Fruit fly (Drosophila melanogaster) Kc167 (cell line): ENCODE data around the gene CG5043.

Source experiments
- Myc ChIP-seq: fragments of >200 bp; optimal IDR thresholded peaks from 2 replicates; lab custom pipeline; 2017; ENCODE audit warnings: missing external identifiers
- Sin3A ChIP-seq: fragments of >200 bp; optimal IDR thresholded peaks from 2 replicates; lab custom pipeline; 2018; ENCODE audit warnings: missing external identifiers
- h ChIP-seq: fragments of >200 bp; optimal IDR thresholded peaks from 3 replicates; lab custom pipeline; 2018; ENCODE audit warnings: missing external identifiers
- insv ChIP-seq: fragments of >200 bp; optimal IDR thresholded peaks from 3 replicates; lab custom pipeline; 2018; ENCODE audit warnings: missing external identifiers
- psq ChIP-seq: fragments of >200 bp; optimal IDR thresholded peaks from 2 replicates; lab custom pipeline; 2017; ENCODE audit warnings: missing external identifiers
- ttk ChIP-seq: sonication (Bioruptor generic); optimal IDR thresholded peaks from 2 replicates; lab custom pipeline; 2017; ENCODE audit warnings: missing external identifiers

CG5043 gene

dm6 chr2L:17422089-17422488, 11.6 kb upstream of the CG5043 start:
- TF ChIP-seq ttk (lab: Kevin White, UChicago) (no peak), insv (lab: Kevin White, UChicago) (no peak), Sin3A (lab: Kevin White, UChicago) (no peak), h (no peak), psq (lab: Kevin White, UChicago) (no peak), Myc (lab: Kevin White, UChicago) (no peak)

- TF ChIP-seq h (no peak), psq (lab: Kevin White, UChicago) (no peak), insv (lab: Kevin White, UChicago) (no peak), Sin3A (lab: Kevin White, UChicago) (no peak), ttk (lab: Kevin White, UChicago) (no peak), Myc (lab: Kevin White, UChicago) (no peak)
These were observed 8.7 kb upstream of the CG5043 start for dm6 chr2L:17425005-17425404.

DNA sequence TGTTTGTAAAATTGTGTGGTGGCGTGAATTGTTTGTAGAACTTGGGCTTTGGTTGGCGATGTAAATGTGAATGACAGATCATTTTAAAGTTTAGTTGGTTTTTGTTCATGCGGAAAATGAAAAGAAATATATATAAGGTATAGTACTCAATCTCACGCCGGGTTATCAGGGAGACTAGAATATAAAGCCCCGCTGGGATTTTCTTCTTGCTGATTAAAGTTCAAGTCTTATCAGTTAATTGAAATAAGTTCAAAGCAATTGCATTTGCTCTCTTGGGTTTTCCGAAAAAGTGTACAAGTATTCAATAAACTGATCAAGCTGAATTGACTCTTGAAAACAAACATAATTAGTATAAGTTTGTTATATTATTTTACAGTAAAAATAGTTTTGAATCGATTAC, 8.2 kb upstream of the CG5043 start:
- TF ChIP-seq psq (lab: Kevin White, UChicago): no peak
- no peak for TF ChIP-seq ttk (lab: Kevin White, UChicago)

dm6 chr2L:17427187-17427586, 6.5 kb upstream of the CG5043 start:
- no peak for TF ChIP-seq insv (lab: Kevin White, UChicago)
- no peak for TF ChIP-seq Sin3A (lab: Kevin White, UChicago)
- TF ChIP-seq psq (lab: Kevin White, UChicago): no peak
- no peak for TF ChIP-seq ttk (lab: Kevin White, UChicago)
- TF ChIP-seq Myc (lab: Kevin White, UChicago): no peak
- TF ChIP-seq h: no peak

DNA sequence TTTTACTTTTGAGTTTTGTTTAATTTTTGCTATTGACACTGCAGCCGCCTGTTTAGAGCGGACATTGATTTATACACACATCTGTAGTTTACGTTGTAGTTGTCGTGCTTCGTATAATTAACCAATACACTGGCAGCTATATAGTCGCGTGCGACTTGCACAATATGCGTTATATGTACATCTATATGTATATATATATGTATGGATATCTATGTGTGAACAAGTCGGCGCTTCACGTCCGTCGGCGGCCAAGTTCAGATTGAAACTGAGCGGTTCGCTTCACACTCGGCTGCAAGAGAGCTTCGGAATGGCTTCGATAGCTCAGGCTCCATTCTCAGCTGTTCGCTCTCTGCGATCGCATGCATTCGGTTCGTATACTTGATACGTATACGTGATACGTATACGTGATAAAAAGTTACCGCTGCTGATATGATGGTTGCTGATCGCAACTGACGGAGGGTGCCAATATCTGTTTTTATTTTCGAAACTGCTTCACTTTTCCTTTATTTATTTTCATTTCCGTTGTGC, 5.7 kb upstream of the CG5043 start:
- TF ChIP-seq h (no peak), Myc (lab: Kevin White, UChicago) (no peak), Sin3A (lab: Kevin White, UChicago) (no peak), psq (lab: Kevin White, UChicago) (no peak), ttk (lab: Kevin White, UChicago) (no peak)

dm6 chr2L:17429788-17430587, 3.7 kb upstream of the CG5043 start:
- no peak for TF ChIP-seq ttk (lab: Kevin White, UChicago)
- no peak for TF ChIP-seq Myc (lab: Kevin White, UChicago)
- no peak for TF ChIP-seq psq (lab: Kevin White, UChicago)
- TF ChIP-seq h: no peak
- no peak for TF ChIP-seq Sin3A (lab: Kevin White, UChicago)
- no peak for TF ChIP-seq insv (lab: Kevin White, UChicago)

DNA sequence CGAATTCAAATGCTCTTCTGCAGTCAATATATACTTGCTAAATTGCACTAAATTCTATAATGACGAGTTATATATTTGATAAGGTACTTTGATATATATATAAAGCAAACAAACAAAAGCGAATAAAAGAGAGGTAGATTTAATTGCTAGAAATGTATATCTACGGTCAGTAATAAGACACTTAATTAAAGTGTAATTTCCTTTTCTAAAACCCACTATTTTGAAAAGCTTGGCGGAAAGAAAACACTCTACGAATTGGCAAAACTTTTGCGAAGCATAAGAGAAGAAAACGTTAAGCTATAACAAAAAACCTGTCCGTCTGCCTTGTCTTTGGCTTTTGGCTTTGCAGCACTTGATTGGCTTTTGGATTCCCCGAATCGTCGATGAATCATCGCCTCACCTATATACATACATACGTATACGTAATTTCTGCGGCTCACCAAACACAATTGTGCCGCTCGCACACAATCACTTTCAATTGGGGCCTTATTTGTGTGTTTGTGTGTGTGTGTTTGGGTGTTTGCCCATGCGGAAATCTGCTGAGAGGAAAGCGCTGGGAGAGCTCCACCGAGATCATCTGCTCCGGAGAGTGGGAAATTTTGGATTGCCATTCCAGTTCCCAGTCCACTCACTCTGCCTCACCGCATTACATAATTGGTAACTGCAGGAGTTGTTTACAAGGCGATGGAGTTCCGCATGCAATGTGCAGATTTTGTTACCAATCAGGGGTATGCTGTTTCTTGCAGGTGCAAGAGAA, 2.9 kb upstream of the CG5043 start:
- TF ChIP-seq insv (lab: Kevin White, UChicago) (no peak), psq (lab: Kevin White, UChicago) (no peak), Myc (lab: Kevin White, UChicago) (no peak), h (no peak), Sin3A (lab: Kevin White, UChicago) (no peak), ttk (lab: Kevin White, UChicago) (no peak)

DNA sequence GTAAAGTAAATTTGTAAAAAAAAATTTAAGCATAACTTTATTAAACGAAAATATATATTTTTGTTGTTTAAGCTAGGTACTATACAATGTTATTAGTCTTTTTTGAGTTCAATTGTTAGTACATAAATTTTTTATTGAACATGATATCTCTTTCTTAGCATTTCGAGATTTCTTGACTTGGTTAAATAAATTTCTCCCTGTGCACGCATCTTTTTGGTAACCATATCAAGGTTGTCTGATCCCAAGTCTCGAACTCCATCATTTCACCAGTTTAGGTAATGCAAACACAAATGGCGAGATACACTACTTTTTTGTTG, 2.3 kb upstream of the CG5043 start:
- no peak for TF ChIP-seq ttk (lab: Kevin White, UChicago)
- no peak for TF ChIP-seq Myc (lab: Kevin White, UChicago)
- no peak for TF ChIP-seq psq (lab: Kevin White, UChicago)
- no peak for TF ChIP-seq Sin3A (lab: Kevin White, UChicago)
- no peak for TF ChIP-seq insv (lab: Kevin White, UChicago)
- TF ChIP-seq h: no peak

DNA sequence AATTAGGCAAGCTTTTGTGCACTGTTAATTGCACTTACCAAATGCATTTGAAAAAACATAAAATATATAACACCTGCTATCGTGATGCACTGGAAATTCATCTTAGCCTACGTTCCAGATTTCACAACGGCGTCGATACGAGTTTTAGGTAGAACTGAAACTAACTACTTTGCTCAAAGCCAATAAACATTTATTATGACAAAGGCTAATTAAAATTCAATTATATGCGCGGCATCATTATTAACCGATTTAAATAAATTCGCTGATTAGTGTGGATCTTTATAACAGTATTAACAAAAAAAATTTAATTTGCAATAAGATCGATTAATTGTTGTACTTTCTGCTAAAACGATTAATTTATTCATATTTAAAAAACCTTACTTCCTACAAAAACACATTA, 2.8 kb downstream of the CG5043 start, which contains the start of gene CG33928:
TSS of gene CG33928 (minus strand) at position 101 of the 400 bp plus-strand sequence.
- TF ChIP-seq h (no peak), psq (lab: Kevin White, UChicago) (no peak), Sin3A (lab: Kevin White, UChicago) (no peak), insv (lab: Kevin White, UChicago) (no peak), Myc (lab: Kevin White, UChicago) (no peak), ttk (lab: Kevin White, UChicago) (no peak)

DNA sequence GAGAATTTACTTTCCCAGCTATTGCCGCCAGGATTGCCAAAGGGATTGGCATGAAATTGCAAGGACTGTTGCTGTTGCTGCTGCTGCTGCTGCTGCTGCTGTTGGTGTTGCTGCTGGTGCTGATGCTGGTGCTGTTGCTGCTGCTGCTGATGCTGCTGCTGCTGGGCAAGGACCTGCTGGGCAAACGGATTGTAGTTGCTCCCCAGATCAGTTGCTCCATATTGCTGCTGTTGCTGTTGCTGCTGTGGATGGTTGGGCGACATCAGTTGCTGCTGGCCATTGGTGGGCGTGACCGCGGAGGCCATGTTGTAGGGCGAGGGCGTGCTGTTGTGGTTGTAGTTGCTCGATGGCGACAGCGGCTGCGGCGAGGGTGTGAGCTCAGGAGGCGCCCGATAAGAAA, 3.9 kb downstream of the CG5043 start:
- TF ChIP-seq insv (lab: Kevin White, UChicago): no peak
- TF ChIP-seq h: no peak
- TF ChIP-seq Sin3A (lab: Kevin White, UChicago): no peak
- no peak for TF ChIP-seq psq (lab: Kevin White, UChicago)
- no peak for TF ChIP-seq Myc (lab: Kevin White, UChicago)
- no peak for TF ChIP-seq ttk (lab: Kevin White, UChicago)

- TF ChIP-seq ttk (lab: Kevin White, UChicago) (no peak), Myc (lab: Kevin White, UChicago) (no peak), psq (lab: Kevin White, UChicago) (no peak)
These were observed 13.4 kb downstream of the CG5043 start for dm6 chr2L:17447071-17447470.

dm6 chr2L:17448435-17448834, 14.8 kb downstream of the CG5043 start:
- TF ChIP-seq psq (lab: Kevin White, UChicago) (no peak), Sin3A (lab: Kevin White, UChicago) (no peak), h (no peak), insv (lab: Kevin White, UChicago) (no peak), ttk (lab: Kevin White, UChicago) (no peak), Myc (lab: Kevin White, UChicago) (no peak)
